Fruit fly (Drosophila melanogaster): ENCODE results near the gene Jhbp15.

The Jhbp15 gene

DNA sequence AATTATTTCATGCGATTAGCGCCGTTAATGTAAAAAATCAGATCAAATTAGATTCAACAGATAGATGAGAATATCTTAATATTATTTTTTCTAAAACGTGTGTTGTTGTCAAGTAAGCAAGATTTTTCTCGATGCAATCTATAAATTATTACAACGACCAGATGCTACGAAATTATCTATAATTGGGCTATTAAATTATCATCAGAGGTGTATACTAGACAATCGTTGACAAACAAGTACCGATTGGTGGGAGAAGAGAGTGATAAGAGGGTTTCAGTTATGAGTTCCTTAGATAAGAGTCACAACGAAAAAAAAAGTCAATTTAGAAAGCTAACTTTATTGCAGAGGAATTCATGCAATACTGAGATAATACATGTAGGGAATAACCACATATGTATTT, 16.8 kb upstream of the Jhbp15 start:
- peak; percentile 67 for TF ChIP-seq exex (tag; optimal IDR thresholded peaks at IDR 0.05)
- TF ChIP-seq Ada2b (GFP tag; IDR thresholded peaks at IDR 0.05): no peak
- TF ChIP-seq CG11085 (GFP tag; IDR thresholded peaks at IDR 0.05): no peak
- no peak for TF ChIP-seq chn (GFP tag; optimal IDR thresholded peaks at IDR 0.05)
- no peak for TF ChIP-seq CG2120 (GFP tag; optimal IDR thresholded peaks at IDR 0.05)
- no peak for TF ChIP-seq CG2889 (GFP tag; IDR thresholded peaks at IDR 0.05)
- TF ChIP-seq inv (GFP tag; IDR thresholded peaks at IDR 0.05; ENCODE audit: partially characterized antibody): no peak
- no peak for TF ChIP-seq CG18262 (tag; optimal IDR thresholded peaks at IDR 0.05)

DNA sequence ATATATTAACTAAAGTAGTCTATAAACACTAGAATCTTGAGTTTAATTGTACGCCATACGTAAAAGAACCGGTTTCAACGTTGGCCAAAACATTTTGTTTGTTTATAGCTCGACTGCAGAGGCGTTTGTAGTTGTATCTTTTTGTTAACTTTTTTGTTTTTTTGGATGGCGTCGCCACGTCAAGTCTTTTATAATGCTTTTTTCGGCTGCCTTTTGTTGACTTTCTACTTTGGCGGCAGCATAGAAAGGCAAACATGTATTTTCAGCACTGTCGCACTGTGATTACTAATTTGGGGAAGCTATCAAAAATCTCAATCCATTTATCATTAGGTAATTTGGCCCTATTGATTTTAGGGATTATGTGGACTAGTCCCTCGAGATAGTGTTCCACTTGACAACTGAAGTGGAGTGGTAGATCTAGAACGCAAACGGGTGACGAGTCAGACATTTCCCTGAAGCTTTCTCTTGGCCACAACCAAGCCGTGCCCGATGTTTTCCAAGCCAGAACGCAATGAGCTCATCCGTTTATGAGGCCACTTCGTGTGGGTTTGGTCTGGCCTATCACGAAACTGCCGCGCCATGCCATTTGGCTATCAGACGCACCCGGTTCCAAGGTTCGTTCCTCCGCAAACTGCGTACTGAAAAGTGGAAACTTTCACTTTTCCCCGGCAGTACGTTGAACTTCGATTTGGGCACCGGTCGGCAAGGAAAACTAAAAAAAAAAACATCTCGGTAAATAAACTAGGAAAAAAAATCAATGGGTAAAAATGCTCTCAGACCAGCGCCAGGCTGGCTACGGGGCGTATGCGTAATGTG, 15.9 kb upstream of the Jhbp15 start:
- TF ChIP-seq chinmo (GFP tag; IDR thresholded peaks at IDR 0.05; ENCODE audit: partially characterized antibody) (0 out of 4 replicates have a peak, but pooled peaks have one; percentile 60), Pdp1 (GFP tag; optimal IDR thresholded peaks at IDR 0.05) (no peak), lab (GFP tag; optimal IDR thresholded peaks at IDR 0.05) (peak; percentile 53), exex (tag; optimal IDR thresholded peaks at IDR 0.05) (peak; percentile 8), otp (GFP tag; IDR thresholded peaks at IDR 0.05) (no peak), Sry-β (GFP tag; optimal IDR thresholded peaks at IDR 0.05) (no peak), CG15479 (GFP tag; optimal IDR thresholded peaks at IDR 0.05) (no peak), Taf1 (GFP tag; IDR thresholded peaks at IDR 0.05) (no peak), gcm2 (GFP tag; optimal IDR thresholded peaks at IDR 0.05) (no peak), CG8924 (tag; optimal IDR thresholded peaks at IDR 0.05) (peak; percentile 33), CG1602 (GFP tag; optimal IDR thresholded peaks at IDR 0.05) (no peak), sd (tag; optimal IDR thresholded peaks at IDR 0.05) (peak; percentile 3), oc (tag; optimal IDR thresholded peaks at IDR 0.05) (peak; percentile 18), HLH3B (GFP tag; IDR thresholded peaks at IDR 0.05) (no peak), CG10543 (GFP tag; optimal IDR thresholded peaks at IDR 0.05) (peak; percentile 41), CG2199 (GFP tag; IDR thresholded peaks at IDR 0.05) (peak; percentile 15; the same call in 1 of the 3 replicates), CG6791 (GFP tag; IDR thresholded peaks at IDR 0.05; ENCODE audit: partially characterized antibody) (0 out of 3 replicates have a peak, but pooled peaks have one; percentile 21), zen (tag; optimal IDR thresholded peaks at IDR 0.05) (no peak), CG4707 (GFP tag; optimal IDR thresholded peaks at IDR 0.05) (no peak), CG5953 (GFP tag; IDR thresholded peaks at IDR 0.05) (0 out of 2 replicates have a peak, but pooled peaks have one; percentile 16), CG1792 (GFP tag; optimal IDR thresholded peaks at IDR 0.05) (no peak), CG18476 (GFP tag; optimal IDR thresholded peaks at IDR 0.05) (no peak), kni (GFP tag; optimal IDR thresholded peaks at IDR 0.05) (peak; percentile 66), eve (GFP tag; optimal IDR thresholded peaks at IDR 0.05) (no peak), CG9932 (GFP tag; IDR thresholded peaks at IDR 0.05) (0 out of 2 replicates have a peak, but pooled peaks have one; percentile 9), Blimp-1 (GFP tag; optimal IDR thresholded peaks at IDR 0.05) (peak; percentile 93), ash1 (GFP tag; optimal IDR thresholded peaks at IDR 0.05) (no peak), Med (GFP tag) (peak; percentile 55), jumu (GFP tag; optimal IDR thresholded peaks at IDR 0.05) (no peak), unpg (GFP tag; optimal IDR thresholded peaks at IDR 0.05) (no peak), E2f2 (GFP tag; IDR thresholded peaks at IDR 0.05) (0 out of 2 replicates have a peak, but pooled peaks have one; percentile 28), mam (GFP tag; optimal IDR thresholded peaks at IDR 0.05) (no peak), kah (GFP tag; optimal IDR thresholded peaks at IDR 0.05) (no peak), CG17829 (tag; optimal IDR thresholded peaks at IDR 0.05) (no peak), CG7372 (GFP tag; IDR thresholded peaks at IDR 0.05) (peak; percentile 67; the same call in 1 of the 2 replicates), ci (GFP tag; IDR thresholded peaks at IDR 0.05) (0 out of 3 replicates have a peak, but pooled peaks have one; percentile 11), Gug (GFP tag; IDR thresholded peaks at IDR 0.05) (no peak), crol (GFP tag; IDR thresholded peaks at IDR 0.05) (0 out of 2 replicates have a peak, but pooled peaks have one; percentile 15)

All from whole organism, embryonic.